Worm (Caenorhabditis elegans) whole organism, late embryonic: ENCODE data around the gene E02C12.8.

ENCODE experiments used
- ama-1 ChIP-seq: fragments of 150-350 bp; optimal IDR thresholded peaks from 2 replicates; lab custom pipeline; 2014
- ceh-14 ChIP-seq: sonication (generic microtip); optimal IDR thresholded peaks from 2 replicates; lab custom pipeline; 2016; ENCODE audit warnings: missing genotype, missing genetic modification characterization, missing compliant biosample characterization
- ceh-34 ChIP-seq: sonication (generic microtip); optimal IDR thresholded peaks from 2 replicates; lab custom pipeline; 2016; ENCODE audit warnings: mild to moderate bottlenecking, missing genetic modification characterization, missing compliant biosample characterization
- ceh-6 ChIP-seq: fragments of 200-800 bp; sonication (Bioruptor generic); optimal IDR thresholded peaks from 2 replicates; lab custom pipeline; 2018; ENCODE audit warnings: mild to moderate bottlenecking, missing genetic modification characterization, missing compliant biosample characterization
- dmd-4 ChIP-seq: sonication (generic microtip); optimal IDR thresholded peaks from 2 replicates; lab custom pipeline; 2016; ENCODE audit warnings: borderline replicate concordance, missing genetic modification characterization, missing compliant biosample characterization
- fax-1 ChIP-seq: sonication (generic microtip); optimal IDR thresholded peaks from 2 replicates; lab custom pipeline; 2016; ENCODE audit warnings: missing genotype, missing genetic modification characterization, missing compliant biosample characterization
- hlh-15 ChIP-seq: sonication (generic microtip); optimal IDR thresholded peaks from 2 replicates; lab custom pipeline; 2016; ENCODE audit warnings: missing genetic modification characterization, missing compliant biosample characterization
- hlh-8 ChIP-seq: sonication (generic microtip); optimal IDR thresholded peaks from 2 replicates; lab custom pipeline; 2016; ENCODE audit warnings: missing genotype, missing genetic modification characterization, missing compliant biosample characterization
- pha-4 ChIP-seq: fragments of 150-350 bp; optimal IDR thresholded peaks from 2 replicates; lab custom pipeline; 2018; ENCODE audit warnings: missing biosample characterization, missing genetic modification reagents, missing genetic modification characterization
- tbx-2 ChIP-seq: sonication (generic microtip); optimal IDR thresholded peaks from 2 replicates; lab custom pipeline; 2016; ENCODE audit warnings: missing genetic modification characterization, missing compliant biosample characterization
- unc-55 ChIP-seq: sonication (generic microtip); optimal IDR thresholded peaks from 2 replicates; lab custom pipeline; 2017; ENCODE audit warnings: missing biosample characterization, missing genetic modification reagents, missing genetic modification characterization
- zip-5 ChIP-seq: sonication (generic microtip); optimal IDR thresholded peaks from 2 replicates; lab custom pipeline; 2016; ENCODE audit warnings: missing genetic modification characterization, missing compliant biosample characterization

DNA sequence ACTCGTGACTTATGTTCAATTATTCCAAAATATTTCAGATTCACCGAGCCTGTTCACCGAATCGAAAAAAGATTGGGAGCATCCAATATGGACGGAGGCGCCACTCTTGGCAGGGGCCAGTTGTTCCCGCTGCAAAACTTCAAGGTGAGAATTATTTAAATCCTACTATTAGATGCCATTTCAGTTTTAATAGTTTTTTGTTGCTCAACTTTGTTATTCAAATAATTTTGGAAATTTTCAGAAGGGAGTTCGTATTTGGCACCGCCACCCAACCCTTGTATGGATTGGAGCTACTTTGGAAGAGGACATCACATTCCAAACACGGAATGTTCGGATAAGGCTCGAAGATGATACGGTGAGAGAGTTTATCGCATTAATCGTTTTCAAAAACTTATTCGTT lies 12.7 kb upstream of the E02C12.8 start, which contains the start of gene hum-2:
- TF ChIP-seq ama-1 (no peak), fax-1 (no peak), pha-4 (tag; lab: Kevin White, UChicago) (no peak), hlh-8 (no peak), ceh-34 (no peak), tbx-2 (no peak), zip-5 (no peak), dmd-4 (tag; lab: Kevin White, UChicago) (no peak), unc-55 (GFP tag; lab: Kevin White, UChicago) (no peak), ceh-14 (tag; lab: Kevin White, UChicago) (no peak), ceh-6 (no peak), hlh-15 (no peak)
